Fruit fly (Drosophila melanogaster) whole organism, pupa: Measurements from ENCODE around the gene AcCoAS.
A peak's percentile ranks its signal among the peaks of the same experiment; 100 is the strongest.

Experiments
- CG10348 ChIP-seq: fragments of 200-800 bp; sonication (Bioruptor generic); IDR thresholded peaks from 2 replicates; pipeline ENCODE4 v1.3.6; 2022; ENCODE audit warnings: missing biosample characterization, missing genetic modification characterization
- CG12605 ChIP-seq: fragments of 200-800 bp; sonication (Bioruptor generic); IDR thresholded peaks from 2 replicates; pipeline ENCODE4 v1.3.6; 2022; ENCODE audit warnings: missing biosample characterization, missing genetic modification characterization
- CG13204 ChIP-seq: fragments of 200-800 bp; sonication (Bioruptor generic); optimal IDR thresholded peaks from 2 replicates; lab custom pipeline; 2018; ENCODE audit warnings: missing biosample characterization, mild to moderate bottlenecking, missing genetic modification characterization, moderate library complexity
- CG14655 ChIP-seq: fragments of 200-800 bp; sonication (Bioruptor generic); optimal IDR thresholded peaks from 3 replicates; lab custom pipeline; 2017; ENCODE audit warnings: mild to moderate bottlenecking, missing biosample characterization, missing genetic modification reagents, missing genetic modification characterization
- CG15710 ChIP-seq: fragments of 200-800 bp; sonication (Bioruptor generic); optimal IDR thresholded peaks from 2 replicates; lab custom pipeline; 2018; ENCODE audit warnings: missing biosample characterization, mild to moderate bottlenecking, missing genetic modification characterization, moderate library complexity
- CG17806 ChIP-seq: fragments of 200-800 bp; sonication (Bioruptor generic); optimal IDR thresholded peaks from 2 replicates; lab custom pipeline; 2018; ENCODE audit warnings: missing biosample characterization, mild to moderate bottlenecking, missing genetic modification characterization, moderate library complexity
- CG32121 ChIP-seq: fragments of 200-800 bp; sonication (Bioruptor generic); IDR thresholded peaks from 2 replicates; pipeline ENCODE4 v1.3.6; 2022; ENCODE audit warnings: missing biosample characterization, missing genetic modification characterization
- CG34367 ChIP-seq: fragments of 200-800 bp; sonication (Bioruptor generic); optimal IDR thresholded peaks from 2 replicates; lab custom pipeline; 2018; ENCODE audit warnings: missing biosample characterization, mild to moderate bottlenecking, missing genetic modification characterization
- CG4496 ChIP-seq: fragments of 200-800 bp; sonication (Bioruptor generic); IDR thresholded peaks from 3 replicates; pipeline ENCODE4 v1.3.6; 2022; ENCODE audit warnings: missing biosample characterization, missing genetic modification characterization
- CG8159 ChIP-seq: fragments of 200-800 bp; sonication (Bioruptor generic); optimal IDR thresholded peaks from 3 replicates; lab custom pipeline; 2018; ENCODE audit warnings: missing biosample characterization, mild to moderate bottlenecking, missing genetic modification characterization, moderate library complexity
- CG8301 ChIP-seq: fragments of 200-800 bp; sonication (Bioruptor generic); optimal IDR thresholded peaks from 2 replicates; lab custom pipeline; 2018; ENCODE audit warnings: missing biosample characterization, mild to moderate bottlenecking, missing genetic modification characterization
- CG9948 ChIP-seq: fragments of 200-800 bp; sonication (Bioruptor generic); optimal IDR thresholded peaks from 2 replicates; lab custom pipeline; 2018; ENCODE audit warnings: missing biosample characterization, mild to moderate bottlenecking, missing genetic modification characterization, moderate library complexity
- D1 ChIP-seq: fragments of 200-800 bp; sonication (Bioruptor generic); optimal IDR thresholded peaks from 2 replicates; lab custom pipeline; 2018; ENCODE audit warnings: missing biosample characterization, mild to moderate bottlenecking, missing genetic modification characterization, moderate library complexity
- EcR ChIP-seq: fragments of 200-800 bp; sonication (Bioruptor generic); optimal IDR thresholded peaks from 3 replicates; lab custom pipeline; 2019; ENCODE audit warnings: missing biosample characterization, missing genetic modification characterization, mild to moderate bottlenecking, moderate library complexity, missing genetic modification reagents
- Ets98B ChIP-seq: fragments of 200-800 bp; sonication (Bioruptor generic); IDR thresholded peaks from 2 replicates; pipeline ENCODE4 v1.3.6; 2022; ENCODE audit warnings: missing biosample characterization, missing genetic modification characterization
- Pif1A ChIP-seq: fragments of 200-800 bp; sonication (Bioruptor generic); optimal IDR thresholded peaks from 3 replicates; lab custom pipeline; 2016; ENCODE audit warnings: missing biosample characterization, missing genetic modification characterization
- Pif1B ChIP-seq: fragments of 200-800 bp; sonication (Bioruptor generic); optimal IDR thresholded peaks from 3 replicates; lab custom pipeline; 2016; ENCODE audit warnings: missing biosample characterization, missing genetic modification characterization
- Snoo ChIP-seq: fragments of 200-800 bp; sonication (Bioruptor generic); optimal IDR thresholded peaks from 3 replicates; lab custom pipeline; 2017; ENCODE audit warnings: missing biosample characterization, mild to moderate bottlenecking, missing genetic modification characterization, inconsistent platforms
- fd96Ca ChIP-seq: fragments of 200-800 bp; sonication (Bioruptor generic); IDR thresholded peaks from 3 replicates; pipeline ENCODE4 v1.3.6; 2022; ENCODE audit warnings: missing biosample characterization, missing genetic modification characterization
- gl ChIP-seq: fragments of 200-800 bp; sonication (Bioruptor generic); optimal IDR thresholded peaks from 2 replicates; lab custom pipeline; 2018; ENCODE audit warnings: missing biosample characterization, mild to moderate bottlenecking, missing genetic modification characterization
- rn ChIP-seq: fragments of 200-800 bp; sonication (Bioruptor generic); IDR thresholded peaks from 2 replicates; pipeline ENCODE4 v1.3.6; 2022; ENCODE audit warnings: missing biosample characterization, missing genetic modification characterization

The AcCoAS gene

dm6 chr3L:21291055-21291454, 11.0 kb upstream of the AcCoAS start:
- TF ChIP-seq CG9948 (tag; lab: Kevin White, UChicago) (no peak), CG14655 (GFP tag; lab: Kevin White, UChicago) (no peak), CG34367 (no peak), Pif1B (GFP tag; lab: Kevin White, UChicago) (no peak), CG10348 (GFP tag; lab: Robert Waterston, UW) (no peak), gl (tag; lab: Kevin White, UChicago) (no peak), CG15710 (no peak), CG8301 (no peak), Snoo (tag; lab: Kevin White, UChicago) (no peak), CG4496 (GFP tag; lab: Robert Waterston, UW) (no peak), CG8159 (tag; lab: Kevin White, UChicago) (no peak), rn (GFP tag; lab: Robert Waterston, UW) (no peak), fd96Ca (GFP tag; lab: Robert Waterston, UW) (no peak), CG17806 (tag; lab: Kevin White, UChicago) (no peak)
- TF ChIP-seq, all 21 proteins: peak for 0

dm6 chr3L:21290336-21290735, 10.3 kb upstream of the AcCoAS start:
- TF ChIP-seq gl (tag; lab: Kevin White, UChicago), result no peak
- TF ChIP-seq EcR (GFP tag; lab: Kevin White, UChicago), result peak; percentile 77

- TF ChIP-seq CG13204 (GFP tag; lab: Kevin White, UChicago) (no peak), CG9948 (tag; lab: Kevin White, UChicago) (peak; percentile 38), CG15710 (peak; percentile 56), Ets98B (GFP tag; lab: Robert Waterston, UW) (peak; percentile 29; the same call in 1 of the 2 replicates), Snoo (tag; lab: Kevin White, UChicago) (peak; percentile 61), gl (tag; lab: Kevin White, UChicago) (peak; percentile 40), CG12605 (GFP tag; lab: Robert Waterston, UW) (no peak), Pif1B (GFP tag; lab: Kevin White, UChicago) (no peak), D1 (tag; lab: Kevin White, UChicago) (no peak), CG8159 (tag; lab: Kevin White, UChicago) (peak; percentile 57), Pif1A (GFP tag; lab: Kevin White, UChicago) (no peak), rn (GFP tag; lab: Robert Waterston, UW) (0 out of 2 replicates have a peak, but pooled peaks have one; percentile 9), EcR (GFP tag; lab: Kevin White, UChicago) (peak; percentile 61), CG34367 (peak; percentile 55), CG4496 (GFP tag; lab: Robert Waterston, UW) (peak; percentile 81; the same call in 2 of the 3 replicates), fd96Ca (GFP tag; lab: Robert Waterston, UW) (peak; percentile 78; the same call in 2 of the 3 replicates), CG10348 (GFP tag; lab: Robert Waterston, UW) (no peak), CG32121 (GFP tag; lab: Robert Waterston, UW) (peak; percentile 34; the same call in 1 of the 2 replicates), CG17806 (tag; lab: Kevin White, UChicago) (no peak)
Observed at dm6 chr3L:21285639-21286338, 5.7 kb upstream of the AcCoAS start, which contains the start of the genes CG12974 and pzg. TSS of gene CG12974 (minus strand) at chr3L:21285962. TSS of gene pzg (plus strand) at chr3L:21286099.

dm6 chr3L:21284720-21285638, 4.9 kb upstream of the AcCoAS start:
- TF ChIP-seq CG12605 (GFP tag; lab: Robert Waterston, UW), result no peak
- TF ChIP-seq gl (tag; lab: Kevin White, UChicago), result no peak
- no peak for TF ChIP-seq Ets98B (GFP tag; lab: Robert Waterston, UW)
- no peak for TF ChIP-seq CG9948 (tag; lab: Kevin White, UChicago)
- TF ChIP-seq D1 (tag; lab: Kevin White, UChicago), result no peak
- no peak for TF ChIP-seq Pif1B (GFP tag; lab: Kevin White, UChicago)
- no peak for TF ChIP-seq Pif1A (GFP tag; lab: Kevin White, UChicago)
- no peak for TF ChIP-seq EcR (GFP tag; lab: Kevin White, UChicago)
- no peak for TF ChIP-seq Snoo (tag; lab: Kevin White, UChicago)
- no peak for TF ChIP-seq rn (GFP tag; lab: Robert Waterston, UW)
- no peak for TF ChIP-seq CG8159 (tag; lab: Kevin White, UChicago)
- no peak for TF ChIP-seq CG17806 (tag; lab: Kevin White, UChicago)
- no peak; the same call in 1 of the 2 replicates for TF ChIP-seq CG10348 (GFP tag; lab: Robert Waterston, UW)
- TF ChIP-seq CG34367, result no peak
- no peak for TF ChIP-seq CG15710
- no peak for TF ChIP-seq CG8301
- TF ChIP-seq CG32121 (GFP tag; lab: Robert Waterston, UW), result no peak
- TF ChIP-seq CG14655 (GFP tag; lab: Kevin White, UChicago), result no peak

- no peak for TF ChIP-seq fd96Ca (GFP tag; lab: Robert Waterston, UW)
- TF ChIP-seq Pif1B (GFP tag; lab: Kevin White, UChicago), result no peak
- TF ChIP-seq CG4496 (GFP tag; lab: Robert Waterston, UW), result no peak
- no peak for TF ChIP-seq CG13204 (GFP tag; lab: Kevin White, UChicago)
- TF ChIP-seq CG32121 (GFP tag; lab: Robert Waterston, UW), result no peak
- TF ChIP-seq CG12605 (GFP tag; lab: Robert Waterston, UW), result no peak
- TF ChIP-seq Pif1A (GFP tag; lab: Kevin White, UChicago), result no peak
- TF ChIP-seq CG14655 (GFP tag; lab: Kevin White, UChicago), result no peak
- TF ChIP-seq EcR (GFP tag; lab: Kevin White, UChicago), result no peak
- no peak for TF ChIP-seq CG10348 (GFP tag; lab: Robert Waterston, UW)
- no peak for TF ChIP-seq CG8159 (tag; lab: Kevin White, UChicago)
- TF ChIP-seq, all 21 proteins: peak for 0
Observed at dm6 chr3L:21283795-21284194, 3.8 kb upstream of the AcCoAS start.
